Fruit fly (Drosophila melanogaster) whole organism, pupa: ENCODE results near the gene RecQ5.

Source experiments
- CG10348 ChIP-seq: fragments of 200-800 bp; sonication (Bioruptor generic); IDR thresholded peaks from 2 replicates; pipeline ENCODE4 v1.3.6; 2022; ENCODE audit warnings: missing biosample characterization, missing genetic modification characterization
- CG12605 ChIP-seq: fragments of 200-800 bp; sonication (Bioruptor generic); IDR thresholded peaks from 2 replicates; pipeline ENCODE4 v1.3.6; 2022; ENCODE audit warnings: missing biosample characterization, missing genetic modification characterization
- CG13204 ChIP-seq: fragments of 200-800 bp; sonication (Bioruptor generic); optimal IDR thresholded peaks from 2 replicates; lab custom pipeline; 2018; ENCODE audit warnings: missing biosample characterization, mild to moderate bottlenecking, missing genetic modification characterization, moderate library complexity
- CG14655 ChIP-seq: fragments of 200-800 bp; sonication (Bioruptor generic); optimal IDR thresholded peaks from 3 replicates; lab custom pipeline; 2017; ENCODE audit warnings: mild to moderate bottlenecking, missing biosample characterization, missing genetic modification reagents, missing genetic modification characterization
- CG15710 ChIP-seq: fragments of 200-800 bp; sonication (Bioruptor generic); optimal IDR thresholded peaks from 2 replicates; lab custom pipeline; 2018; ENCODE audit warnings: missing biosample characterization, mild to moderate bottlenecking, missing genetic modification characterization, moderate library complexity
- CG17806 ChIP-seq: fragments of 200-800 bp; sonication (Bioruptor generic); optimal IDR thresholded peaks from 2 replicates; lab custom pipeline; 2018; ENCODE audit warnings: missing biosample characterization, mild to moderate bottlenecking, missing genetic modification characterization, moderate library complexity
- CG32121 ChIP-seq: fragments of 200-800 bp; sonication (Bioruptor generic); IDR thresholded peaks from 2 replicates; pipeline ENCODE4 v1.3.6; 2022; ENCODE audit warnings: missing biosample characterization, missing genetic modification characterization
- CG34367 ChIP-seq: fragments of 200-800 bp; sonication (Bioruptor generic); optimal IDR thresholded peaks from 2 replicates; lab custom pipeline; 2018; ENCODE audit warnings: missing biosample characterization, mild to moderate bottlenecking, missing genetic modification characterization
- CG4496 ChIP-seq: fragments of 200-800 bp; sonication (Bioruptor generic); IDR thresholded peaks from 3 replicates; pipeline ENCODE4 v1.3.6; 2022; ENCODE audit warnings: missing biosample characterization, missing genetic modification characterization
- CG8159 ChIP-seq: fragments of 200-800 bp; sonication (Bioruptor generic); optimal IDR thresholded peaks from 3 replicates; lab custom pipeline; 2018; ENCODE audit warnings: missing biosample characterization, mild to moderate bottlenecking, missing genetic modification characterization, moderate library complexity
- CG8301 ChIP-seq: fragments of 200-800 bp; sonication (Bioruptor generic); optimal IDR thresholded peaks from 2 replicates; lab custom pipeline; 2018; ENCODE audit warnings: missing biosample characterization, mild to moderate bottlenecking, missing genetic modification characterization
- CG9948 ChIP-seq: fragments of 200-800 bp; sonication (Bioruptor generic); optimal IDR thresholded peaks from 2 replicates; lab custom pipeline; 2018; ENCODE audit warnings: missing biosample characterization, mild to moderate bottlenecking, missing genetic modification characterization, moderate library complexity
- D1 ChIP-seq: fragments of 200-800 bp; sonication (Bioruptor generic); optimal IDR thresholded peaks from 2 replicates; lab custom pipeline; 2018; ENCODE audit warnings: missing biosample characterization, mild to moderate bottlenecking, missing genetic modification characterization, moderate library complexity
- EcR ChIP-seq: fragments of 200-800 bp; sonication (Bioruptor generic); optimal IDR thresholded peaks from 3 replicates; lab custom pipeline; 2019; ENCODE audit warnings: missing biosample characterization, missing genetic modification characterization, mild to moderate bottlenecking, moderate library complexity, missing genetic modification reagents
- Ets98B ChIP-seq: fragments of 200-800 bp; sonication (Bioruptor generic); IDR thresholded peaks from 2 replicates; pipeline ENCODE4 v1.3.6; 2022; ENCODE audit warnings: missing biosample characterization, missing genetic modification characterization
- Pif1A ChIP-seq: fragments of 200-800 bp; sonication (Bioruptor generic); optimal IDR thresholded peaks from 3 replicates; lab custom pipeline; 2016; ENCODE audit warnings: missing biosample characterization, missing genetic modification characterization
- Pif1B ChIP-seq: fragments of 200-800 bp; sonication (Bioruptor generic); optimal IDR thresholded peaks from 3 replicates; lab custom pipeline; 2016; ENCODE audit warnings: missing biosample characterization, missing genetic modification characterization
- Snoo ChIP-seq: fragments of 200-800 bp; sonication (Bioruptor generic); optimal IDR thresholded peaks from 3 replicates; lab custom pipeline; 2017; ENCODE audit warnings: missing biosample characterization, mild to moderate bottlenecking, missing genetic modification characterization, inconsistent platforms
- fd96Ca ChIP-seq: fragments of 200-800 bp; sonication (Bioruptor generic); IDR thresholded peaks from 3 replicates; pipeline ENCODE4 v1.3.6; 2022; ENCODE audit warnings: missing biosample characterization, missing genetic modification characterization
- gl ChIP-seq: fragments of 200-800 bp; sonication (Bioruptor generic); optimal IDR thresholded peaks from 2 replicates; lab custom pipeline; 2018; ENCODE audit warnings: missing biosample characterization, mild to moderate bottlenecking, missing genetic modification characterization
- rn ChIP-seq: fragments of 200-800 bp; sonication (Bioruptor generic); IDR thresholded peaks from 2 replicates; pipeline ENCODE4 v1.3.6; 2022; ENCODE audit warnings: missing biosample characterization, missing genetic modification characterization

RecQ5 gene

dm6 chr3L:14645934-14646333 is 14.1 kb upstream of the RecQ5 start:
- peak; percentile 35 for TF ChIP-seq EcR (GFP tag; lab: Kevin White, UChicago)
- TF ChIP-seq Ets98B (GFP tag; lab: Robert Waterston, UW): no peak
- TF ChIP-seq Pif1A (GFP tag; lab: Kevin White, UChicago): no peak

dm6 chr3L:14645120-14645519 is 13.2 kb upstream of the RecQ5 start:
- no peak for TF ChIP-seq CG32121 (GFP tag; lab: Robert Waterston, UW)
- TF ChIP-seq Pif1A (GFP tag; lab: Kevin White, UChicago): no peak
- TF ChIP-seq CG10348 (GFP tag; lab: Robert Waterston, UW): no peak
- no peak for TF ChIP-seq Snoo (tag; lab: Kevin White, UChicago)
- no peak for TF ChIP-seq fd96Ca (GFP tag; lab: Robert Waterston, UW)
- no peak for TF ChIP-seq CG15710
- TF ChIP-seq CG8159 (tag; lab: Kevin White, UChicago): no peak
- TF ChIP-seq CG14655 (GFP tag; lab: Kevin White, UChicago): no peak
- no peak for TF ChIP-seq CG8301
- TF ChIP-seq CG13204 (GFP tag; lab: Kevin White, UChicago): no peak
- TF ChIP-seq D1 (tag; lab: Kevin White, UChicago): no peak
- TF ChIP-seq Ets98B (GFP tag; lab: Robert Waterston, UW): no peak
- TF ChIP-seq CG4496 (GFP tag; lab: Robert Waterston, UW): no peak
- no peak for TF ChIP-seq CG9948 (tag; lab: Kevin White, UChicago)
- TF ChIP-seq rn (GFP tag; lab: Robert Waterston, UW): no peak
- TF ChIP-seq Pif1B: no peak
- TF ChIP-seq CG17806 (tag; lab: Kevin White, UChicago): no peak

dm6 chr3L:14643692-14644091 is 11.8 kb upstream of the RecQ5 start:
- TF ChIP-seq fd96Ca (GFP tag; lab: Robert Waterston, UW) (no peak), CG10348 (GFP tag; lab: Robert Waterston, UW) (no peak), CG13204 (GFP tag; lab: Kevin White, UChicago) (no peak), CG15710 (no peak), CG8301 (no peak), rn (GFP tag; lab: Robert Waterston, UW) (no peak), Snoo (tag; lab: Kevin White, UChicago) (no peak), gl (no peak), Pif1A (GFP tag; lab: Kevin White, UChicago) (no peak), EcR (GFP tag; lab: Kevin White, UChicago) (no peak), CG8159 (tag; lab: Kevin White, UChicago) (no peak), CG12605 (GFP tag; lab: Robert Waterston, UW) (no peak), CG32121 (GFP tag; lab: Robert Waterston, UW) (no peak), CG34367 (no peak), Ets98B (GFP tag; lab: Robert Waterston, UW) (no peak), CG4496 (GFP tag; lab: Robert Waterston, UW) (no peak)
- TF ChIP-seq, all 21 proteins: peak for 0

- TF ChIP-seq CG14655 (GFP tag; lab: Kevin White, UChicago) (no peak), CG10348 (GFP tag; lab: Robert Waterston, UW) (no peak), CG17806 (tag; lab: Kevin White, UChicago) (no peak), CG34367 (no peak), EcR (GFP tag; lab: Kevin White, UChicago) (no peak), CG12605 (GFP tag; lab: Robert Waterston, UW) (no peak), CG4496 (GFP tag; lab: Robert Waterston, UW) (no peak), Pif1B (no peak), rn (GFP tag; lab: Robert Waterston, UW) (no peak), Pif1A (GFP tag; lab: Kevin White, UChicago) (no peak), gl (no peak), Snoo (tag; lab: Kevin White, UChicago) (no peak)
These were observed 10.9 kb upstream of the RecQ5 start for dm6 chr3L:14642820-14643219.

dm6 chr3L:14641969-14642485 is 10.2 kb upstream of the RecQ5 start:
- peak; percentile 59 for TF ChIP-seq EcR (GFP tag; lab: Kevin White, UChicago)
- no peak for TF ChIP-seq CG8159 (tag; lab: Kevin White, UChicago)

dm6 chr3L:14640814-14641317 is 9.0 kb upstream of the RecQ5 start:
- TF ChIP-seq CG4496 (GFP tag; lab: Robert Waterston, UW) (no peak), EcR (GFP tag; lab: Kevin White, UChicago) (peak; percentile 38)

dm6 chr3L:14639778-14640177 is 7.9 kb upstream of the RecQ5 start:
- TF ChIP-seq gl (peak; percentile 23), CG8159 (tag; lab: Kevin White, UChicago) (peak; percentile 41), EcR (GFP tag; lab: Kevin White, UChicago) (no peak), Snoo (tag; lab: Kevin White, UChicago) (no peak), CG14655 (GFP tag; lab: Kevin White, UChicago) (no peak), CG17806 (tag; lab: Kevin White, UChicago) (peak; percentile 40), CG15710 (peak; percentile 8), CG13204 (GFP tag; lab: Kevin White, UChicago) (peak; percentile 16)
- TF ChIP-seq, all 21 proteins: peak for 5
